Worm (Caenorhabditis elegans) whole organism, L4 larva: ENCODE measurements around the gene ZK622.1.

Experiments used
- D1046.2 ChIP-seq: fragments of 200-800 bp; sonication (Bioruptor generic); IDR thresholded peaks from 2 replicates; pipeline ENCODE4 v1.3.6; 2022; ENCODE audit warnings: missing genetic modification characterization, missing compliant biosample characterization
- F26F4.8 ChIP-seq: fragments of 200-800 bp; sonication (Bioruptor generic); conservative IDR thresholded peaks from 2 replicates; pipeline ENCODE4 v1.3.6; 2022; ENCODE audit warnings: missing genetic modification characterization, missing compliant biosample characterization
- F44E2.7 ChIP-seq: fragments of 200-800 bp; sonication (Bioruptor generic); IDR thresholded peaks from 2 replicates; pipeline ENCODE4 v2.1.2; 2022; ENCODE audit warnings: missing genetic modification characterization, missing compliant biosample characterization
- Y48G9A.11 ChIP-seq: fragments of 200-800 bp; sonication (Bioruptor generic); IDR thresholded peaks from 2 replicates; pipeline ENCODE4 v1.3.6; 2022; ENCODE audit warnings: missing genetic modification reagents, missing genetic modification characterization, missing compliant biosample characterization
- Y5F2A.4 ChIP-seq: fragments of 200-800 bp; sonication (Bioruptor generic); optimal IDR thresholded peaks from 2 replicates; lab custom pipeline; 2018; ENCODE audit warnings: mild to moderate bottlenecking, missing genetic modification characterization, missing compliant biosample characterization
- aha-1 ChIP-seq: fragments of 150-350 bp; peaks from one replicate; lab custom pipeline; 2014; ENCODE audit warnings: missing biosample characterization, missing genetic modification characterization
- aly-2 ChIP-seq: sonication (generic microtip); optimal IDR thresholded peaks from 2 replicates; lab custom pipeline; 2018; ENCODE audit warnings: missing biosample characterization, missing genetic modification characterization
- arid-1 ChIP-seq: fragments of 200-800 bp; sonication (Bioruptor generic); conservative IDR thresholded peaks from 2 replicates; pipeline ENCODE4 v1.3.6; 2022; ENCODE audit warnings: missing genetic modification reagents, missing genetic modification characterization, missing compliant biosample characterization
- ces-1 ChIP-seq: fragments of 150-350 bp; sonication (generic microtip); optimal IDR thresholded peaks from 4 replicates; lab custom pipeline; 2014; ENCODE audit warnings: missing biosample characterization, missing genetic modification reagents, missing genetic modification characterization
- daf-16 ChIP-seq, 3 experiments: sonication (generic microtip); optimal IDR thresholded peaks; 2 replicates each; lab custom pipeline; 2016 to 2017; ENCODE audit warnings: missing genetic modification characterization in 3 of 3, missing genetic modification reagents in 3 of 3, mild to moderate bottlenecking in 2 of 3, missing compliant biosample characterization in 2 of 3, missing biosample characterization in 1 of 3, moderate library complexity in 1 of 3
- daf-19 ChIP-seq: fragments of 200-800 bp; sonication (Bioruptor generic); conservative IDR thresholded peaks from 2 replicates; pipeline ENCODE4 v1.3.6; 2022; ENCODE audit warnings: missing genetic modification characterization, missing compliant biosample characterization
- dmd-8 ChIP-seq: fragments of 200-800 bp; sonication (Bioruptor generic); IDR thresholded peaks from 2 replicates; pipeline ENCODE4 v1.3.6; 2022; ENCODE audit warnings: missing genetic modification characterization, missing compliant biosample characterization
- dpl-1 ChIP-seq: fragments of 150-350 bp; optimal IDR thresholded peaks from 2 replicates; lab custom pipeline; 2014; ENCODE audit warnings: missing biosample characterization, missing genetic modification reagents, missing genetic modification characterization
- duxl-1 ChIP-seq: sonication (generic microtip); optimal IDR thresholded peaks from 2 replicates; lab custom pipeline; 2016; ENCODE audit warnings: mild to moderate bottlenecking, missing genetic modification characterization, moderate library complexity, missing compliant biosample characterization; ENCODE audit not compliant: poor library complexity
- fkh-10 ChIP-seq: fragments of 150-350 bp; optimal IDR thresholded peaks from 2 replicates; lab custom pipeline; 2014; ENCODE audit warnings: missing biosample characterization, missing genetic modification reagents, missing genetic modification characterization
- hif-1 ChIP-seq, 2 experiments: sonication (generic microtip); optimal IDR thresholded peaks; 2 replicates each; lab custom pipeline; 2016 to 2017; ENCODE audit warnings: missing compliant biosample characterization in 2 of 2, missing genetic modification characterization in 2 of 2, missing genetic modification reagents in 2 of 2, missing genotype in 2 of 2, mild to moderate bottlenecking in 1 of 2
- lin-39 ChIP-seq: fragments of 150-350 bp; optimal IDR thresholded peaks from 2 replicates; lab custom pipeline; 2014; ENCODE audit warnings: missing biosample characterization, missing genetic modification reagents, missing genetic modification characterization
- lir-3 ChIP-seq: sonication (generic microtip); optimal IDR thresholded peaks from 2 replicates; lab custom pipeline; 2016; ENCODE audit warnings: mild to moderate bottlenecking, missing genetic modification characterization, missing compliant biosample characterization
- madf-9 ChIP-seq: fragments of 200-800 bp; sonication (Bioruptor generic); conservative IDR thresholded peaks from 2 replicates; pipeline ENCODE4 v1.3.6; 2022; ENCODE audit warnings: missing genetic modification reagents, missing genetic modification characterization, missing compliant biosample characterization
- mes-2 ChIP-seq: sonication (generic microtip); optimal IDR thresholded peaks from 2 replicates; lab custom pipeline; 2016; ENCODE audit warnings: missing genotype, mild to moderate bottlenecking, missing genetic modification characterization, missing compliant biosample characterization; ENCODE audit not compliant: poor library complexity, severe bottlenecking
- mxl-3 ChIP-seq: fragments of 200-800 bp; sonication (Bioruptor generic); optimal IDR thresholded peaks from 2 replicates; lab custom pipeline; 2018; ENCODE audit warnings: mild to moderate bottlenecking, missing genetic modification characterization, missing compliant biosample characterization
- nhr-102 ChIP-seq: sonication (generic microtip); optimal IDR thresholded peaks from 2 replicates; lab custom pipeline; 2016; ENCODE audit warnings: mild to moderate bottlenecking, missing genetic modification characterization, moderate library complexity, missing compliant biosample characterization
- nhr-11 ChIP-seq: fragments of 150-350 bp; optimal IDR thresholded peaks from 2 replicates; lab custom pipeline; 2014; ENCODE audit warnings: missing biosample characterization, missing genetic modification characterization
- nhr-48 ChIP-seq: sonication (generic microtip); optimal IDR thresholded peaks from 2 replicates; lab custom pipeline; 2016; ENCODE audit warnings: mild to moderate bottlenecking, missing genetic modification characterization, missing compliant biosample characterization
- pha-4 ChIP-seq, 2 experiments: fragments of 150-350 bp in 1 of 2; fragments of 200-800 bp in 1 of 2; sonication (Bioruptor generic) in 1 of 2; IDR thresholded peaks in 1 of 2; optimal IDR thresholded peaks in 1 of 2; 2 replicates each; pipeline versions ENCODE4 v1.3.6 to Lab custom; 2014 to 2022; ENCODE audit warnings: missing genetic modification characterization in 2 of 2, missing genetic modification reagents in 2 of 2, missing biosample characterization in 1 of 2, missing compliant biosample characterization in 1 of 2
- skn-1 ChIP-seq: fragments of 150-350 bp; optimal IDR thresholded peaks from 2 replicates; lab custom pipeline; 2014; ENCODE audit warnings: missing biosample characterization, missing genetic modification characterization
- spr-1 ChIP-seq: sonication (generic microtip); optimal IDR thresholded peaks from 2 replicates; lab custom pipeline; 2016; ENCODE audit warnings: mild to moderate bottlenecking, missing genetic modification characterization, missing compliant biosample characterization
- unc-130 ChIP-seq: sonication (generic microtip); optimal IDR thresholded peaks from 2 replicates; lab custom pipeline; 2016; ENCODE audit warnings: missing genetic modification reagents, missing genetic modification characterization, missing compliant biosample characterization
- unc-62 ChIP-seq, 3 experiments: fragments of 150-350 bp in 1 of 3; sonication (generic microtip); optimal IDR thresholded peaks in 2 of 3; peaks in 1 of 3; 1 replicate in 1 of 3; 2 replicates in 2 of 3; lab custom pipeline; 2014 to 2017; ENCODE audit warnings: missing biosample characterization in 3 of 3, missing genetic modification characterization in 3 of 3, missing genetic modification reagents in 3 of 3, missing genotype in 1 of 3
- vab-7 ChIP-seq: fragments of 200-800 bp; sonication (Bioruptor generic); IDR thresholded peaks from 2 replicates; pipeline ENCODE4 v1.3.6; 2022; ENCODE audit warnings: missing genetic modification reagents, missing genetic modification characterization, missing compliant biosample characterization
- zfp-3 ChIP-seq: fragments of 200-800 bp; sonication (Bioruptor generic); conservative IDR thresholded peaks from 2 replicates; pipeline ENCODE4 v1.3.6; 2022; ENCODE audit warnings: missing genetic modification reagents, missing genetic modification characterization, missing compliant biosample characterization

The ZK622.1 gene

ce11 chrII:5292226-5292752 lies 1.3 kb upstream of the ZK622.1 start, which contains the start of gene ZK622.4 (continued):
- TF ChIP-seq arid-1 (peak; percentile 67), madf-9 (GFP tag; lab: Robert Waterston, UW) (peak; percentile 29; the same call in 1 of the 2 replicates), skn-1 (tag; lab: Kevin White, UChicago) (no peak), dpl-1 (GFP tag; lab: Kevin White, UChicago) (peak; percentile 40), duxl-1 (peak; percentile 50), pha-4 (GFP tag; IDR thresholded peaks at IDR 0.05; lab: Robert Waterston, UW) (peak; percentile 88), pha-4 (tag; optimal IDR thresholded peaks at IDR 0.05; lab: Kevin White, UChicago) (no peak), lin-39 (tag; lab: Kevin White, UChicago) (no peak), F44E2.7 (GFP tag; lab: Robert Waterston, UW) (0 out of 2 replicates have a peak, but pooled peaks have one; percentile 34), aly-2 (tag; lab: Kevin White, UChicago) (peak; percentile 9), vab-7 (GFP tag; lab: Robert Waterston, UW) (peak; percentile 82), F26F4.8 (GFP tag; lab: Robert Waterston, UW) (peak; percentile 70; the same call in 1 of the 2 replicates), hif-1 (tag; optimal IDR thresholded peaks at IDR 0.05; lab: Kevin White, UChicago) (peak in 1 of 2 experiments; percentile 26), zfp-3 (0 out of 2 replicates have a peak, but pooled peaks have one; percentile 46), dmd-8 (peak; percentile 92), nhr-11 (no peak), aha-1 (tag; lab: Kevin White, UChicago) (no peak), nhr-48 (tag; lab: Kevin White, UChicago) (peak; percentile 64), Y5F2A.4 (peak; percentile 14), lir-3 (peak; percentile 38), unc-130 (GFP tag; lab: Kevin White, UChicago) (peak; percentile 40), mxl-3 (GFP tag; lab: Kevin White, UChicago) (peak; percentile 49), D1046.2 (GFP tag; lab: Robert Waterston, UW) (peak; percentile 79; the same call in 1 of the 2 replicates), daf-19 (peak; percentile 76), nhr-102 (tag; lab: Kevin White, UChicago) (peak; percentile 64), spr-1 (peak; percentile 50), mes-2 (tag; lab: Kevin White, UChicago) (peak; percentile 72), daf-16 (GFP tag; optimal IDR thresholded peaks at IDR 0.05; lab: Kevin White, UChicago) (peak; percentile 15 to 79), daf-16 (tag; optimal IDR thresholded peaks at IDR 0.05; lab: Kevin White, UChicago) (peak; percentile 66)

- no peak for TF ChIP-seq aha-1 (tag; lab: Kevin White, UChicago)
- peak in 1 of 2 experiments; percentile 70 for TF ChIP-seq unc-62 (GFP tag; optimal IDR thresholded peaks at IDR 0.05 in 1 of 2; lab: Kevin White, UChicago)
- TF ChIP-seq unc-62 (tag; optimal IDR thresholded peaks at IDR 0.05; lab: Kevin White, UChicago), result no peak
Measured at ce11 chrII:5297718-5298117, 4.1 kb downstream of the ZK622.1 start.

ce11 chrII:5301810-5302209 lies 8.2 kb downstream of the ZK622.1 start:
- TF ChIP-seq aha-1 (tag; lab: Kevin White, UChicago) (peak; percentile 81), ces-1 (no peak), Y48G9A.11 (GFP tag; lab: Robert Waterston, UW) (no peak), unc-62 (GFP tag; optimal IDR thresholded peaks at IDR 0.05 in 1 of 2; lab: Kevin White, UChicago) (peak in 1 of 2 experiments; percentile 50), unc-62 (tag; optimal IDR thresholded peaks at IDR 0.05; lab: Kevin White, UChicago) (no peak), fkh-10 (GFP tag; lab: Kevin White, UChicago) (peak; percentile 25)
- TF ChIP-seq, all 104 proteins: peak for 3

ce11 chrII:5305121-5305520 lies 11.5 kb downstream of the ZK622.1 start:
- TF ChIP-seq skn-1 (tag; lab: Kevin White, UChicago) (no peak), aha-1 (tag; lab: Kevin White, UChicago) (peak; percentile 4)
